Fruit fly (Drosophila melanogaster) whole organism, embryonic: ENCODE data around the gene CG3104.

Experiments used
- Atf3 ChIP-seq: fragments of 200-800 bp; sonication (Bioruptor generic); optimal IDR thresholded peaks from 3 replicates; lab custom pipeline; 2016; ENCODE audit warnings: missing biosample characterization, missing genetic modification characterization
- CG10366 ChIP-seq: fragments of 200-800 bp; sonication (Bioruptor generic); IDR thresholded peaks from 2 replicates; pipeline ENCODE4 v1.3.6; 2022; ENCODE audit warnings: missing biosample characterization, missing genetic modification characterization
- CG10543 ChIP-seq: fragments of 200-800 bp; sonication (Bioruptor generic); optimal IDR thresholded peaks from 3 replicates; lab custom pipeline; 2017; ENCODE audit warnings: missing biosample characterization, mild to moderate bottlenecking, missing genetic modification characterization, moderate library complexity
- CG11504 ChIP-seq: fragments of 200-800 bp; sonication (Bioruptor generic); optimal IDR thresholded peaks from 3 replicates; lab custom pipeline; 2019; ENCODE audit warnings: missing biosample characterization, mild to moderate bottlenecking, missing genetic modification characterization, moderate library complexity
- CG12236 ChIP-seq: fragments of 200-800 bp; sonication (Bioruptor generic); optimal IDR thresholded peaks from 2 replicates; lab custom pipeline; 2016; ENCODE audit warnings: missing biosample characterization, missing genetic modification characterization
- CG12299 ChIP-seq: fragments of 200-800 bp; sonication (Bioruptor generic); optimal IDR thresholded peaks from 2 replicates; lab custom pipeline; 2018; ENCODE audit warnings: missing biosample characterization, mild to moderate bottlenecking, missing genetic modification characterization
- CG12744 ChIP-seq: fragments of 200-800 bp; sonication (Bioruptor generic); optimal IDR thresholded peaks from 2 replicates; lab custom pipeline; 2016; ENCODE audit warnings: missing biosample characterization, missing genetic modification characterization
- CG12769 ChIP-seq: fragments of 200-800 bp; sonication (Bioruptor generic); optimal IDR thresholded peaks from 2 replicates; lab custom pipeline; 2019; ENCODE audit warnings: missing biosample characterization, mild to moderate bottlenecking, missing genetic modification characterization, moderate library complexity
- CG1602 ChIP-seq: fragments of 200-800 bp; sonication (Bioruptor generic); optimal IDR thresholded peaks from 3 replicates; lab custom pipeline; 2016; ENCODE audit warnings: missing biosample characterization, missing genetic modification characterization
- CG17829 ChIP-seq: fragments of 200-800 bp; optimal IDR thresholded peaks from 2 replicates; lab custom pipeline; 2019; ENCODE audit warnings: missing biosample characterization, mild to moderate bottlenecking, missing genetic modification characterization, moderate library complexity
- CG1792 ChIP-seq: fragments of 200-800 bp; sonication (Bioruptor generic); optimal IDR thresholded peaks from 2 replicates; lab custom pipeline; 2016; ENCODE audit warnings: missing biosample characterization, missing genetic modification characterization
- CG18764 ChIP-seq: fragments of 200-800 bp; sonication (Bioruptor generic); optimal IDR thresholded peaks from 3 replicates; lab custom pipeline; 2016; ENCODE audit warnings: missing biosample characterization, missing genetic modification characterization
- CG2712 ChIP-seq: fragments of 200-800 bp; optimal IDR thresholded peaks from 3 replicates; lab custom pipeline; 2019; ENCODE audit warnings: missing biosample characterization, mild to moderate bottlenecking, missing genetic modification characterization, moderate library complexity
- CG30020 ChIP-seq: fragments of 200-800 bp; optimal IDR thresholded peaks from 2 replicates; lab custom pipeline; 2019; ENCODE audit warnings: missing biosample characterization, mild to moderate bottlenecking, missing genetic modification characterization, moderate library complexity
- CG31365 ChIP-seq: fragments of 200-800 bp; sonication (Bioruptor generic); optimal IDR thresholded peaks from 2 replicates; lab custom pipeline; 2018; ENCODE audit warnings: missing biosample characterization, mild to moderate bottlenecking, missing genetic modification characterization
- CG6791 ChIP-seq: fragments of 200-800 bp; sonication (Bioruptor generic); IDR thresholded peaks from 3 replicates; pipeline ENCODE4 v1.3.6; 2022; ENCODE audit warnings: missing biosample characterization, missing genetic modification characterization; ENCODE audit not compliant: partially characterized antibody
- D19A ChIP-seq: fragments of 200-800 bp; optimal IDR thresholded peaks from 3 replicates; lab custom pipeline; 2019; ENCODE audit warnings: missing biosample characterization, mild to moderate bottlenecking, missing genetic modification characterization, moderate library complexity
- E2f1 ChIP-seq: fragments of 200-800 bp; sonication (Bioruptor generic); IDR thresholded peaks from 2 replicates; pipeline ENCODE4 v1.3.6; 2022; ENCODE audit warnings: missing biosample characterization, missing genetic modification characterization
- E2f2 ChIP-seq: fragments of 200-800 bp; sonication (Bioruptor generic); IDR thresholded peaks from 2 replicates; pipeline ENCODE4 v1.3.6; 2022; ENCODE audit warnings: missing biosample characterization, missing genetic modification characterization
- H15 ChIP-seq: fragments of 200-800 bp; sonication (Bioruptor generic); IDR thresholded peaks from 3 replicates; pipeline ENCODE4 v1.3.6; 2022; ENCODE audit warnings: missing biosample characterization, missing genetic modification characterization
- Hand ChIP-seq: fragments of 200-800 bp; sonication (Bioruptor generic); optimal IDR thresholded peaks from 2 replicates; lab custom pipeline; 2017; ENCODE audit warnings: mild to moderate bottlenecking, missing biosample characterization, missing genetic modification reagents, missing genetic modification characterization
- Med ChIP-seq: fragments of 200-800 bp; sonication (Bioruptor generic); peaks from one replicate; lab custom pipeline; 2016; ENCODE audit warnings: missing biosample characterization, missing genetic modification characterization, mild to moderate bottlenecking, inconsistent platforms, moderate library complexity
- Rx ChIP-seq: fragments of 200-800 bp; sonication (Bioruptor generic); IDR thresholded peaks from 2 replicates; pipeline ENCODE4 v1.3.6; 2022; ENCODE audit warnings: missing biosample characterization, missing genetic modification characterization
- Side ChIP-seq: fragments of 200-800 bp; sonication (Bioruptor generic); optimal IDR thresholded peaks from 2 replicates; lab custom pipeline; 2016; ENCODE audit warnings: missing biosample characterization, missing genetic modification characterization
- Sin3A ChIP-seq: fragments of >200 bp; optimal IDR thresholded peaks from 2 replicates; lab custom pipeline; 2018
- Ssrp ChIP-seq: fragments of 200-800 bp; sonication (Bioruptor generic); optimal IDR thresholded peaks from 2 replicates; lab custom pipeline; 2018; ENCODE audit warnings: missing biosample characterization, mild to moderate bottlenecking, missing genetic modification characterization, moderate library complexity
- Stat92E ChIP-seq, 3 experiments: fragments of >200 bp in 2 of 3; fragments of 200-800 bp in 1 of 3; sonication (Bioruptor generic) in 1 of 3; optimal IDR thresholded peaks; 2 replicates each; lab custom pipeline; 2017 to 2019; ENCODE audit warnings: missing biosample characterization in 3 of 3, missing genetic modification characterization in 3 of 3, mild to moderate bottlenecking in 1 of 3, moderate library complexity in 1 of 3
- Trl ChIP-seq, 3 experiments: fragments of >200 bp in 2 of 3; fragments of 200-800 bp in 1 of 3; sonication (Bioruptor generic) in 1 of 3; optimal IDR thresholded peaks; 2 replicates in 1 of 3; 3 replicates in 2 of 3; lab custom pipeline; 2016 to 2017; ENCODE audit warnings: missing biosample characterization in 1 of 3, missing genetic modification characterization in 1 of 3
- Vsx1 ChIP-seq: fragments of 200-800 bp; sonication (Bioruptor generic); optimal IDR thresholded peaks from 2 replicates; lab custom pipeline; 2017; ENCODE audit warnings: missing biosample characterization, mild to moderate bottlenecking, missing genetic modification characterization, missing genetic modification reagents
- YL-1 ChIP-seq: fragments of 200-800 bp; sonication (Bioruptor generic); optimal IDR thresholded peaks from 3 replicates; lab custom pipeline; 2017; ENCODE audit warnings: missing biosample characterization, mild to moderate bottlenecking, missing genetic modification characterization
- bowl ChIP-seq: fragments of 200-800 bp; sonication (Bioruptor generic); IDR thresholded peaks from 2 replicates; pipeline ENCODE4 v1.3.6; 2022; ENCODE audit warnings: missing biosample characterization, missing genetic modification characterization
- bsh ChIP-seq, 2 experiments: fragments of 200-800 bp; sonication (Bioruptor generic); optimal IDR thresholded peaks; 2 replicates each; lab custom pipeline; 2017 to 2018; ENCODE audit warnings: mild to moderate bottlenecking in 2 of 2, missing biosample characterization in 2 of 2, missing genetic modification characterization in 2 of 2, moderate library complexity in 1 of 2
- cas ChIP-seq: fragments of 200-800 bp; sonication (Bioruptor generic); IDR thresholded peaks from 2 replicates; pipeline ENCODE4 v1.3.6; 2022; ENCODE audit warnings: missing biosample characterization, missing genetic modification characterization
- dan ChIP-seq: fragments of 200-800 bp; sonication (Bioruptor generic); IDR thresholded peaks from 2 replicates; pipeline ENCODE4 v1.3.6; 2022; ENCODE audit warnings: missing biosample characterization, missing genetic modification characterization
- dpn ChIP-seq, 2 experiments: fragments of 200-800 bp; sonication (Bioruptor generic); optimal IDR thresholded peaks; 3 replicates each; lab custom pipeline; 2016; ENCODE audit warnings: missing biosample characterization in 2 of 2, missing genetic modification characterization in 2 of 2
- exex ChIP-seq: fragments of 200-800 bp; sonication (Bioruptor generic); optimal IDR thresholded peaks from 4 replicates; lab custom pipeline; 2018; ENCODE audit warnings: missing biosample characterization, mild to moderate bottlenecking, missing genetic modification characterization, moderate library complexity
- fd102C ChIP-seq: fragments of 200-800 bp; sonication (Bioruptor generic); optimal IDR thresholded peaks from 2 replicates; lab custom pipeline; 2018; ENCODE audit warnings: missing biosample characterization, mild to moderate bottlenecking, missing genetic modification characterization, moderate library complexity
- gcm2 ChIP-seq: fragments of 200-800 bp; sonication (Bioruptor generic); optimal IDR thresholded peaks from 2 replicates; lab custom pipeline; 2016; ENCODE audit warnings: missing biosample characterization, missing genetic modification characterization
- grn ChIP-seq: fragments of 200-800 bp; sonication (Bioruptor generic); optimal IDR thresholded peaks from 3 replicates; lab custom pipeline; 2017; ENCODE audit warnings: missing biosample characterization, missing genetic modification characterization
- gsb-n ChIP-seq: fragments of 200-800 bp; sonication (Bioruptor generic); optimal IDR thresholded peaks from 3 replicates; lab custom pipeline; 2018; ENCODE audit warnings: missing biosample characterization, mild to moderate bottlenecking, missing genetic modification characterization
- kay ChIP-seq: fragments of 200-800 bp; sonication (Bioruptor generic); optimal IDR thresholded peaks from 2 replicates; lab custom pipeline; 2016; ENCODE audit warnings: missing biosample characterization, missing genetic modification characterization
- lmd ChIP-seq: fragments of 200-800 bp; sonication (Bioruptor generic); IDR thresholded peaks from 2 replicates; pipeline ENCODE4 v1.3.6; 2022; ENCODE audit warnings: missing biosample characterization, missing genetic modification characterization
- odd ChIP-seq: fragments of 200-800 bp; sonication (Bioruptor generic); optimal IDR thresholded peaks from 2 replicates; lab custom pipeline; 2017; ENCODE audit warnings: missing biosample characterization, mild to moderate bottlenecking, missing genetic modification characterization
- pfk ChIP-seq: fragments of 200-800 bp; sonication (Bioruptor generic); optimal IDR thresholded peaks from 2 replicates; lab custom pipeline; 2018; ENCODE audit warnings: missing biosample characterization, mild to moderate bottlenecking, missing genetic modification characterization, moderate library complexity
- ranshi ChIP-seq: fragments of 200-800 bp; sonication (Bioruptor generic); IDR thresholded peaks from 2 replicates; pipeline ENCODE4 v1.3.6; 2022; ENCODE audit warnings: missing biosample characterization, missing genetic modification characterization
- repo ChIP-seq: fragments of 200-800 bp; sonication (Bioruptor generic); optimal IDR thresholded peaks from 2 replicates; lab custom pipeline; 2016; ENCODE audit warnings: missing biosample characterization, missing genetic modification characterization
- salm ChIP-seq: fragments of 200-800 bp; sonication (Bioruptor generic); optimal IDR thresholded peaks from 2 replicates; lab custom pipeline; 2018; ENCODE audit warnings: missing biosample characterization, mild to moderate bottlenecking, missing genetic modification characterization
- seq ChIP-seq: fragments of 200-800 bp; sonication (Bioruptor generic); IDR thresholded peaks from 2 replicates; pipeline ENCODE4 v1.3.6; 2022; ENCODE audit warnings: missing biosample characterization, missing genetic modification characterization
- sima ChIP-seq: fragments of 200-800 bp; sonication (Bioruptor generic); optimal IDR thresholded peaks from 2 replicates; lab custom pipeline; 2016; ENCODE audit warnings: missing biosample characterization, missing genetic modification characterization
- slbo ChIP-seq: fragments of 200-800 bp; sonication (Bioruptor generic); IDR thresholded peaks from 2 replicates; pipeline ENCODE4 v1.3.6; 2022; ENCODE audit warnings: missing biosample characterization, missing genetic modification characterization

The CG3104 gene

DNA sequence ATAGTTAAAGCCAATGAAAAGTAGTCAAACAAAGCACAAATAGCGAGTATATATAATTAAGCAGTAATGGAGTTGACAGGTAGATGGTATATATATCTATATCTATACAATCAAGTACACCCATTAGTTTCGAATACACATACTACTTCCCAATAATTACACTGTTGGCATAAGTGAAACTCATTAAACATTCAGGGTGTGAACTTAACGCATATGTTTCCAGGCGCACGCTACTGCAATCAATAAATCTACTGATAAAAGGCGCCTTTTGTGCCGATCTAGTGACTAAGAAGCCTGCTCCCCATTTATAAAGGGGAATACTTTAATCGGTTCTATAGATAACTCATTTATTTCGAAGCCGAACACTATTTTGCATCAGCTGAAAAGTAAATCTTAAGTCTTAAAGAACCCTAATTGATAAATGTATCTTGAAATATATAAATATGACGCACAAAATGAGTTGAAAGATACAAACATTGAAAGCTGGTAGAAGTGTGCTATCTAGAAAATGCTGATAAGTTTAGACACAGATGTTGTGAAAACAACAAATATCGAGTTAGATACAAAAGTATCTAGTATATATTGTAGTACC, 28.2 kb upstream of the CG3104 start (continued):
- TF ChIP-seq gsb-n (tag; lab: Kevin White, UChicago) (no peak), CG12744 (GFP tag; lab: Kevin White, UChicago) (no peak), D19A (tag; lab: Kevin White, UChicago) (no peak), E2f2 (GFP tag; lab: Robert Waterston, UW) (no peak), CG12769 (tag; lab: Kevin White, UChicago) (no peak), CG11504 (tag; lab: Kevin White, UChicago) (no peak), CG6791 (GFP tag; lab: Robert Waterston, UW) (no peak), Hand (GFP tag; lab: Kevin White, UChicago) (peak; percentile 31), Sin3A (no peak), kay (no peak), CG18764 (GFP tag; lab: Kevin White, UChicago) (no peak), YL-1 (GFP tag; lab: Kevin White, UChicago) (no peak), repo (GFP tag; lab: Kevin White, UChicago) (no peak), exex (tag; lab: Kevin White, UChicago) (peak; percentile 89), CG1602 (no peak), CG12299 (tag; lab: Kevin White, UChicago) (no peak), Vsx1 (GFP tag; lab: Kevin White, UChicago) (no peak), salm (tag; lab: Kevin White, UChicago) (no peak), CG10543 (GFP tag; lab: Kevin White, UChicago) (peak; percentile 7), Side (GFP tag; lab: Kevin White, UChicago) (no peak), odd (GFP tag; lab: Kevin White, UChicago) (no peak), ranshi (GFP tag; lab: Robert Waterston, UW) (peak; percentile 18; the same call in 1 of the 2 replicates), bsh (GFP tag; optimal IDR thresholded peaks at IDR 0.05; lab: Kevin White, UChicago) (no peak), sima (GFP tag; lab: Kevin White, UChicago) (no peak), lmd (GFP tag; lab: Robert Waterston, UW) (no peak), Med (GFP tag; lab: Kevin White, UChicago) (peak; percentile 35), pfk (GFP tag; lab: Kevin White, UChicago) (no peak), grn (GFP tag; lab: Kevin White, UChicago) (peak; percentile 9), fd102C (no peak), CG2712 (tag; lab: Kevin White, UChicago) (no peak), Ssrp (tag; lab: Kevin White, UChicago) (no peak), cas (GFP tag; lab: Robert Waterston, UW) (no peak), CG1792 (GFP tag; lab: Kevin White, UChicago) (no peak), CG30020 (tag; lab: Kevin White, UChicago) (no peak), Trl (optimal IDR thresholded peaks at IDR 0.05; lab: Kevin White, UChicago) (no peak), Trl (GFP tag; optimal IDR thresholded peaks at IDR 0.05; lab: Kevin White, UChicago) (no peak), Rx (GFP tag; lab: Robert Waterston, UW) (no peak), bowl (GFP tag; lab: Robert Waterston, UW) (no peak), CG31365 (tag; lab: Kevin White, UChicago) (no peak)
- TF ChIP-seq, all 482 proteins: peak for 8

DNA sequence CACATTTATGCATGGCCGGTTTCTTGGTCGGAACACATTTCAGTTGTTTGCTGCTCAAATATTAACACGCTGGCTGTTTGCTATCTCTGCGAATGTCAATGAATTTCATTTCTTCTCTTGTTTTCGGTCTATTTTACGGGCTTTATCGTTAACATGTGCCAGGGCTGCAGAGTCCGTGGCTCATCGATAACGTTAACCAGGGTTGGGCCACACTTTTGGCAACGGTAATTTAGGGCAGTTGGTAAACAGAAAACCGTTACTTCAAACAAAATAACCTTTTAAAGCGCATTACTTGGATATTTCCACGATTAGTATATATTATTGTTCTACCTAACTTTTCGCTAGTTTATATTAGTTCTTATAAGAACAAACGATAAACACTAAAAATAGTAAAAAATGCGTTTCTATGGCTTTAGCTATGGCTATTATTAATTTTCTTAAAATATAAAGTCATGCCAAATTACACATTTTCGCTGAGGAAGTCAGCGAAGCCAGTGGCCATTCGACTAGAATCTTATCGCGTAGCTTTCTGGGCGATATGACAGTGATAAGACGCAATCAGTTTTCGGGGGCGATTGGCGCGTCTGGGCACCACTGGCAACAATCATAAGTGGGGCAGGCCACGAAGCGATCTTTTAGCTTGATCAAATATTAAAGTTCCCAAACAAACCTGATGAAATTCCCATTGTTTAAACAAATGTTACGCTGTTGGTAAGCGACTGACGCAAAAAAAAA, 27.6 kb upstream of the CG3104 start:
- no peak for TF ChIP-seq gcm2
- TF ChIP-seq seq (GFP tag; lab: Robert Waterston, UW), result 0 out of 2 replicates have a peak, but pooled peaks have one; percentile 25
- peak in 1 of 2 experiments; percentile 14 for TF ChIP-seq dpn (GFP tag; optimal IDR thresholded peaks at IDR 0.05; lab: Kevin White, UChicago)
- no peak for TF ChIP-seq H15 (GFP tag; lab: Robert Waterston, UW)
- peak; percentile 26 for TF ChIP-seq CG12236 (GFP tag; lab: Kevin White, UChicago)
- peak; percentile 67; the same call in 1 of the 2 replicates for TF ChIP-seq slbo
- TF ChIP-seq E2f1 (GFP tag; lab: Robert Waterston, UW), result 0 out of 2 replicates have a peak, but pooled peaks have one; percentile 7
- TF ChIP-seq Stat92E (GFP tag; optimal IDR thresholded peaks at IDR 0.05; lab: Kevin White, UChicago), result no peak
- TF ChIP-seq CG10366, result peak; percentile 35; the same call in 1 of the 2 replicates
- TF ChIP-seq CG17829 (tag; lab: Kevin White, UChicago), result peak; percentile 49
- no peak for TF ChIP-seq dan (GFP tag; lab: Robert Waterston, UW)
- TF ChIP-seq Atf3 (GFP tag; lab: Kevin White, UChicago), result no peak
